Worm (Caenorhabditis elegans): ENCODE results near the gene srw-36.
"Not testable (repeated sequence)": the region's sequence is repeated elsewhere in the genome, so short reads cannot be mapped to it uniquely, and the experiment has no call there.

- TF ChIP-seq unc-62 (GFP tag; optimal IDR thresholded peaks at IDR 0.05); rcor-1 (GFP tag; IDR thresholded peaks at IDR 0.05); ceh-27 (GFP tag; optimal IDR thresholded peaks at IDR 0.05); Y53G8AR.9 (GFP tag; conservative IDR thresholded peaks at IDR 0.05); sea-2 (GFP tag; IDR thresholded peaks at IDR 0.05); ztf-25 (GFP tag; IDR thresholded peaks at IDR 0.05); aptf-2 (GFP tag; conservative IDR thresholded peaks at IDR 0.05); repo-1 (tag; optimal IDR thresholded peaks at IDR 0.05); F49E8.2 (tag; optimal IDR thresholded peaks at IDR 0.05; ENCODE audit: insufficient read depth); pha-4 (tag; optimal IDR thresholded peaks at IDR 0.05); lin-54 (GFP tag; optimal IDR thresholded peaks at IDR 0.05); him-1 (tag; optimal IDR thresholded peaks at IDR 0.05); hmg-1.2 (GFP tag; IDR thresholded peaks at IDR 0.05); nhr-179 (tag; optimal IDR thresholded peaks at IDR 0.05): not testable (repeated sequence)
Observed at ce11 chrV:16654242-16654641, 28.7 kb upstream of the srw-36 start, which contains the start of gene W06G6.15.
